Worm (Caenorhabditis elegans) whole organism, L4/young adult: ENCODE data around the gene C16C8.8.

ENCODE experiments used
- W03F9.2 ChIP-seq: fragments of 150-350 bp; optimal IDR thresholded peaks from 2 replicates; lab custom pipeline; 2014; ENCODE audit warnings: missing biosample characterization, missing genetic modification characterization
- dao-5 ChIP-seq: sonication (generic microtip); optimal IDR thresholded peaks from 2 replicates; lab custom pipeline; 2016; ENCODE audit warnings: missing genotype, missing genetic modification characterization, moderate library complexity, missing compliant biosample characterization
- him-1 ChIP-seq: sonication (generic microtip); optimal IDR thresholded peaks from 2 replicates; lab custom pipeline; 2016; ENCODE audit warnings: missing genotype, missing genetic modification reagents, missing genetic modification characterization, missing compliant biosample characterization

DNA sequence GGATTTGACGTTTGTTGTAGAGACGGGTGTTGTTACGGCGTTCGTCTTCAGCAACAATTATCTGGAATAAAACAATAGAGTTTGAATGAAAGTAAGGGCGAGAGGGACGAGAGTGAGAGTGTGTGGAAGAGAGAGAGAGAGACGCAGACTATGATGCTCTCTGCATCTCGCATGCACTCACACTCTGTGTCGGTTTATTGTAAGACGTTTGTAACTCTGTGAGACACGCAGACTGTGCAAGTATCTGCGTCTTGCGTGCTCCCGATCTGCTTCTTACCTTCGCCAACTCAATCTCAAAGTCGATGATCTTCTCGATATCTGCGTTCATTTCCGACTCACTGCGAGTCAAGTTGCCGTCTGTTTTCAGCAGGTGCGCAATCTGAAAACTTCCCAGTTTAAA, 38.5 kb downstream of the C16C8.8 start:
- TF ChIP-seq dao-5 (tag; lab: Kevin White, UChicago) (no peak), him-1 (tag; lab: Kevin White, UChicago) (no peak), W03F9.2 (tag; lab: Kevin White, UChicago) (no peak)
